Worm (Caenorhabditis elegans): ENCODE data around the gene D2096.11.

Gene D2096.11

DNA sequence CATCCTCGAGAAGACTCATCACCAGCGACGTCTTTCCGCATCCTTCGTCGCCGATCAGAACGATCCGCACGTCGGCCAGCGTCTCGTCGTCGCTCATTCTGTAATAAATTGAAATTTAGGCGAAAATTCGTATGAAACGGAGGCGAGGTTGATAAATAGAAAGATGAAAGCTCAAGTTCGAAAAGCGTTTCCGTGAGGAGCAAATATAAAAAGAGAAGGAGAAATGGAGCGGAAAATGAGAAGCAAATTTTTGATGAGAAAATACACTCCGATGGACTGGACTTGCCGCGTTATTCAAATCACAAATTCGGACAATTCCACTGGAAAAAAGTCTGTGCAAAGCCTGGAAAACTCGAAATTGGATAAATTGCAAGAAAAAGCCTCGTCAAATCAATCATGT lies at the start of gene D2096.11:
D2096.11 (minus strand) TSS at position 101 of the 400 bp plus-strand sequence.
- no peak for TF ChIP-seq ztf-29 (GFP tag; IDR thresholded peaks at IDR 0.05)
- TF ChIP-seq cog-1 (tag; optimal IDR thresholded peaks at IDR 0.05): no peak
- no peak for TF ChIP-seq flt-1 (GFP tag; IDR thresholded peaks at IDR 0.05)
- TF ChIP-seq klf-2 (GFP tag; conservative IDR thresholded peaks at IDR 0.05): no peak
- no peak for TF ChIP-seq tab-1 (GFP tag; IDR thresholded peaks at IDR 0.05)
- TF ChIP-seq med-1 (GFP tag; optimal IDR thresholded peaks at IDR 0.05; ENCODE audit: insufficient read depth): no peak
- no peak for TF ChIP-seq ref-1 (GFP tag; conservative IDR thresholded peaks at IDR 0.05)
- TF ChIP-seq T22C8.4 (GFP tag; IDR thresholded peaks at IDR 0.05): no peak
- no peak for TF ChIP-seq ztf-23 (GFP tag; IDR thresholded peaks at IDR 0.05)

DNA sequence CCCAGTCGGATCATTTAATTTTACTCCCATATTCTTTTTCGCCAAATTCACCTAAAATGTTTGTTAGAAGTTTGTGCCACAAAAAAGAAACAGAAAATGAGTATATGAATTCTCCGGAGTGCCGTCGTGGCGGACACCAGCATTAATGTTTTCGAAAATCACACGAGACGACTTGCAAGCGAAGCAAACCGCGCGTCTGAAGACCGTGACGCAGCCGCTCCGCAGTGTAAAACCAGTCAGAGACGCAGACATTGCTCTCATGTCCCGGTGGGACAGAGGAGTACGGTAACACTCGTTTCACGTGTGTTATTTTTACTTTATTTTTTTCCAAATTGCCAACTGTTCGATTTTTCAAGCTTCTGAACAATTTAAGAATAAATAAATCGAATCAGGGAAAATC lies 38.7 kb upstream of the D2096.11 start, which contains the start of the genes T26A8.4 and pdtf-1:
T26A8.4 (minus strand) TSS at position 185 of the 400 bp plus-strand sequence.
pdtf-1 (plus strand) TSS at position 330 of the 400 bp plus-strand sequence.
- TF ChIP-seq med-1 (GFP tag; optimal IDR thresholded peaks at IDR 0.05; ENCODE audit: insufficient read depth): no peak
- no peak for TF ChIP-seq klf-2 (GFP tag; conservative IDR thresholded peaks at IDR 0.05)
- peak; percentile 86 for TF ChIP-seq flt-1 (GFP tag; IDR thresholded peaks at IDR 0.05)
- peak; percentile 59; the same call in 1 of the 2 replicates for TF ChIP-seq ztf-29 (GFP tag; IDR thresholded peaks at IDR 0.05)
- peak; percentile 73; the same call in 1 of the 2 replicates for TF ChIP-seq tab-1 (GFP tag; IDR thresholded peaks at IDR 0.05)
- peak; percentile 51; the same call in 1 of the 2 replicates for TF ChIP-seq ztf-23 (GFP tag; IDR thresholded peaks at IDR 0.05)
- peak; percentile 29; the same call in 1 of the 2 replicates for TF ChIP-seq T22C8.4 (GFP tag; IDR thresholded peaks at IDR 0.05)
- peak; percentile 94 for TF ChIP-seq cog-1 (tag; optimal IDR thresholded peaks at IDR 0.05)

DNA sequence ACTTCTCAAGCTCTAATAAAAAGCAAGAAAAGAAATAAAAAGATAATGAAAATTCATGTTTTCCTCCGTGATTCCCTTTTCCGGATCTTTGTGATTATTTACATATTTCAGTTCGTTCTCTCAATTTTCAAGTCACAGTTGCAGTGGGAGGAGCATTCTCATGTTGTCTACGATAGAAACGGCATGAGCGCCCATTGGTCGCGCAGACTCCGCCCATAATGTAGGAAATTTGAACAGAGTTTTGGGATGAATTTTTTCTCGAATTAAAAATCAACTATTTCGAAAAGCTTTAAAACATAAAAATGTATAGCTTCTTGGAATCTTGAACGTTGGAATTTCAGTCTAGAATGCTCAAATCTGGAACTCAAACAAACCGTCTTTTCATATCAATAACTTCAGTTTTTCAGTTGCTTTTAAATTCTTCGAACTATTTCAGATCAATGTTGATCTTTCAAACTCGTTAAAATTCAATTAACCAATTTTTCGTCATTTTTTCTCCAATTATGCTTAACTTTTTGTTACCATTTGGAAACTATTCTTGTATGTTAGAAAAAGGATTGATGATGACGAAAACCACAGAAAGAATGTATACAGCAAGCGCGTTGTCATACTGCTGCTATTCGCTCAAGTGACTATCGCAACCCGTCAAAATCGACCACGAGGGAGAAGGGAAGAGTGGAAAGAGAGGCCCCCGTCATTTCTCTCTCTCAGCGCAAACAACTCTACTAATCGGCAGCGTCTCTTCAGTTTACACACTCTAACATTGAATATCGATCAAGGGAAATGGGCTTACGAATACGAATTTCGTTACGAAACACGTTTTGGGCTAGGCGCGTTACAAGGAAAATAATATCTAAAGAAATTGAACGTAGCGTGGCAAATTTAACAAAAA lies 37.8 kb upstream of the D2096.11 start:
- no peak for TF ChIP-seq med-1 (GFP tag; optimal IDR thresholded peaks at IDR 0.05; ENCODE audit: insufficient read depth)
- no peak for TF ChIP-seq cog-1 (tag; optimal IDR thresholded peaks at IDR 0.05)
- peak; percentile 35; the same call in 1 of the 2 replicates for TF ChIP-seq ztf-23 (GFP tag; IDR thresholded peaks at IDR 0.05)
- TF ChIP-seq ztf-29 (GFP tag; IDR thresholded peaks at IDR 0.05): peak; percentile 86
- TF ChIP-seq flt-1 (GFP tag; IDR thresholded peaks at IDR 0.05): peak; percentile 83
- no peak for TF ChIP-seq klf-2 (GFP tag; conservative IDR thresholded peaks at IDR 0.05)
- peak; percentile 86 for TF ChIP-seq T22C8.4 (GFP tag; IDR thresholded peaks at IDR 0.05)

DNA sequence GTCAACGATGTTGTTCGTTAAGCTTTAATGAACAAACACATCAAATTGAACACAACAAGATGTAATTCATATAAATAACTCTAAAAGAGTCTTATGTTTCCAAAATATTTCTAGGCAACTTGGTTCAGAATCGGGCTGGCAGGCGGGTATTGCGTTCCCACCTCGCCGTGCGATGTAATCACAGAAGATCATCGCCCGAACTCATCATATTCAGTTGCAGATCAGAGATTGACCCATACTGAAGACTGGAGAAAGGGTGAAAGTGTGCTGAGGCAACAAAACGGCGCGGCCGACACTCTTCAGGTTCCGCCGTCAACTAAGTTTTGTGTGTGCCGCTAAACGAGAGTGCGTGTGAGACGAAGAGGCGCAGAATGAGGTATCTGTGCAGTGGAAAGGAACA lies 34.5 kb upstream of the D2096.11 start:
- 0 out of 2 replicates have a peak, but pooled peaks have one; percentile 22 for TF ChIP-seq ztf-23 (GFP tag; IDR thresholded peaks at IDR 0.05)
- TF ChIP-seq ref-1 (GFP tag; conservative IDR thresholded peaks at IDR 0.05): no peak
- peak; percentile 43 for TF ChIP-seq cog-1 (tag; optimal IDR thresholded peaks at IDR 0.05)
- no peak for TF ChIP-seq ztf-29 (GFP tag; IDR thresholded peaks at IDR 0.05)
- no peak for TF ChIP-seq T22C8.4 (GFP tag; IDR thresholded peaks at IDR 0.05)
- TF ChIP-seq tab-1 (GFP tag; IDR thresholded peaks at IDR 0.05): 0 out of 2 replicates have a peak, but pooled peaks have one; percentile 74
- no peak for TF ChIP-seq med-1 (GFP tag; optimal IDR thresholded peaks at IDR 0.05; ENCODE audit: insufficient read depth)
- no peak for TF ChIP-seq klf-2 (GFP tag; conservative IDR thresholded peaks at IDR 0.05)
- peak; percentile 76 for TF ChIP-seq flt-1 (GFP tag; IDR thresholded peaks at IDR 0.05)

DNA sequence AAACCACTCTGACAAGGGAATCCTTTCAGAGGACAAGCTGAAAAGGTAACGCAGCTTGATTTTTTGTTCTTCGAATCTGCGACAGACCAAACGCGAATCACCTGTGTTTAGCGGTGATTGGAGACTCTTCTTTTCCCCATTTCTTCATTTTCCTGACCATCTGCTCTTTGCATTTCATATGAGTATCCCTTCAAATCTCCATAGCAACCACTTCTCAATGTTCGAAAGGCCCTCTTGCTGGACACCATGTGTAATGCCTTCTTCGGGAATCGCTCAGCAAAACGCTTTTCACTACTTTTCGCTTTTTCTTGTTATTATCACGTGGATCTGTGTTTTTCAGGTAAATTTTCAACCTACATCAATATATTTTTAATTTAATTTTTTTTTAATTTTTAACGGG lies 32.5 kb upstream of the D2096.11 start, which contains the start of the genes T26A8.3 and tmem-231:
T26A8.3 (minus strand) TSS at position 101 of the 400 bp plus-strand sequence.
tmem-231 (plus strand) TSS at position 249 of the 400 bp plus-strand sequence.
- TF ChIP-seq T22C8.4 (GFP tag; IDR thresholded peaks at IDR 0.05) (no peak), ref-1 (GFP tag; conservative IDR thresholded peaks at IDR 0.05) (no peak), ztf-23 (GFP tag; IDR thresholded peaks at IDR 0.05) (no peak), tab-1 (GFP tag; IDR thresholded peaks at IDR 0.05) (no peak), flt-1 (GFP tag; IDR thresholded peaks at IDR 0.05) (no peak), med-1 (GFP tag; optimal IDR thresholded peaks at IDR 0.05; ENCODE audit: insufficient read depth) (no peak), ztf-29 (GFP tag; IDR thresholded peaks at IDR 0.05) (no peak), cog-1 (tag; optimal IDR thresholded peaks at IDR 0.05) (no peak), klf-2 (GFP tag; conservative IDR thresholded peaks at IDR 0.05) (no peak)

DNA sequence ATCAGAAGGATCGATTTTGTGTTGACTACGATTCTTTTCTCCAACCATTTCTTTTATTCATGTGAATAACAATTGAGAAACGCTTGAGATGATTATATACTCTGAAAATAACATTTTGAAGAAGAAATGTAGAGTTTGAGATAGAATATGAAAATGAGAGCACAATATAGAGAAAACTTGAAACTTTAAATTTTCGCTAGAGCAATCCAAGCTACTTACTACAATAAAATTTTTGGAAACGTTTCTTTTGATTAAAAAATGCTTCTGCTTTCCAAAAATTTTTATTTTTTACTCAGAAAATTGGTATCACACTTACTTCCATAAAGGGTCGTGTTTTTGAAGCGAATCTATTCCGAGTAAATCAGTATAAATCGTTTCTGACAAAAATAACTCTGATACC lies 27.0 kb upstream of the D2096.11 start, which contains the start of gene M116.5:
M116.5 (minus strand) TSS at position 101 of the 400 bp plus-strand sequence.
- TF ChIP-seq flt-1 (GFP tag; IDR thresholded peaks at IDR 0.05): no peak
- no peak for TF ChIP-seq ztf-29 (GFP tag; IDR thresholded peaks at IDR 0.05)
- no peak for TF ChIP-seq ref-1 (GFP tag; conservative IDR thresholded peaks at IDR 0.05)

DNA sequence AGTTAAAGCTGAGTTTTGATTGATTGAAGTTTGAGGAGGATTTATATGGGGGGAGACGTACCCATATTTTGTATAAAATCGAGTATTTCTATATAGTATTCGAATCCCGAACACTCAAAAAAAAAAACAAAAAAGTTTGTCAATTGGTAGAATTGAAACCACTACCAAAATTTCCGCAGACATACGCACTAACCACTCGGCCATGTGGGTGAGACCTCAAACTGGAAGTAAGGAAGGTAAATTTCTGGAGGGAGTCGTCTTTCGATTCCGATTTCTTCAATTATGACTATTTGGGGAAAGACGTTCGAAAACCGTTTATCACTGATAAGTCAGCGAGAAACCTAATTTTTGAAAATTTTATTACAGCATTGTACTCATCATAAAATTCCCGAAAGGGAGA lies 18.5 kb upstream of the D2096.11 start:
- peak; percentile 54; the same call in 1 of the 2 replicates for TF ChIP-seq ref-1 (GFP tag; conservative IDR thresholded peaks at IDR 0.05)
- TF ChIP-seq ztf-23 (GFP tag; IDR thresholded peaks at IDR 0.05): 0 out of 2 replicates have a peak, but pooled peaks have one; percentile 56
- peak; percentile 73 for TF ChIP-seq flt-1 (GFP tag; IDR thresholded peaks at IDR 0.05)
- TF ChIP-seq tab-1 (GFP tag; IDR thresholded peaks at IDR 0.05): peak; percentile 31; the same call in 1 of the 2 replicates
- peak; percentile 53; the same call in 1 of the 2 replicates for TF ChIP-seq T22C8.4 (GFP tag; IDR thresholded peaks at IDR 0.05)

DNA sequence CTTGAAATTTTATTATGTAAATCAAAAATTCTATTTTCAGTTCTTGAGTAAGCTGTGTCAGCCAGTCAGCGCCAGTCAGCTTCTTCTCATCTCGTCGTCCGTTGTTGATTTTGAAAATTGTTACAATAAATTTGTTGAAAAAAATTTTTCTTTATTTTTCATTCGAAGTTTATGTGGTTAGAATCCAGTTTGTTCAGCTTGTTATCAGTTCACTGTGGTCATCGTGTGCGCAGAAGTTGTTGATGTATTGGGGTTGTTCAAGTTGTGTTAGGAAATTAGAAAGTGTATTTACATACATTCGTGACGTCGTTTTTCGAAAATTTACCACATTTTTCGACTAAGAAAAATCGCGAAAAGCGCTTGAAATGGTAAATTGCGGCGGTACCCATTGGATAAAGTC lies 3.8 kb upstream of the D2096.11 start:
- TF ChIP-seq ztf-23 (GFP tag; IDR thresholded peaks at IDR 0.05) (no peak), ztf-29 (GFP tag; IDR thresholded peaks at IDR 0.05) (no peak), T22C8.4 (GFP tag; IDR thresholded peaks at IDR 0.05) (no peak)

DNA sequence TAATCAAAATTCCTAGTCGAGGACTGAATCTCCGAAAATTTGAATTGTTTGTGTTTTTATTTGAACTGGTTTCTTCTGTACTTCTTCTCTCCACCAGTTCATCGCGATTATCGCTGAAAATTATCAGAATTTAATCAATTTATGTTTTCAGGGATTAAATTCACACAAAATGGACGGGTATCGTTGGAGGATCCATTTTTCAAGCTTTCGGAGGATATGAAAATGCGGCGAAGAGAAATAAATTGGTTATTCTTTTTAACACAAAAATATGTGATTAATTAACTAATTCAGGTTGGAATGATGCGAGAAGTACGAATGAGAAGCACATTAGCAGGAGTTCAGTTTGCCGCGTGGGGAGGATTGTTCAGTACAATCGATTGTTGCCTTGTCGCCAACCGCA lies 2.3 kb upstream of the D2096.11 start, which contains the start of gene timm-17B.2:
timm-17B.2 (plus strand) TSS at position 301 of the 400 bp plus-strand sequence.
- TF ChIP-seq ref-1 (GFP tag; conservative IDR thresholded peaks at IDR 0.05) (no peak), T22C8.4 (GFP tag; IDR thresholded peaks at IDR 0.05) (no peak), tab-1 (GFP tag; IDR thresholded peaks at IDR 0.05) (no peak), flt-1 (GFP tag; IDR thresholded peaks at IDR 0.05) (no peak), med-1 (GFP tag; optimal IDR thresholded peaks at IDR 0.05; ENCODE audit: insufficient read depth) (no peak), ztf-29 (GFP tag; IDR thresholded peaks at IDR 0.05) (no peak), cog-1 (tag; optimal IDR thresholded peaks at IDR 0.05) (no peak), ztf-23 (GFP tag; IDR thresholded peaks at IDR 0.05) (no peak), klf-2 (GFP tag; conservative IDR thresholded peaks at IDR 0.05) (no peak)
